Worm (Caenorhabditis elegans) whole organism, L2 larva: ENCODE data around the gene C35B1.5.

Experiments used
- F13H6.1 ChIP-seq: sonication (generic microtip); optimal IDR thresholded peaks from 2 replicates; lab custom pipeline; 2016; ENCODE audit warnings: missing genetic modification characterization, missing compliant biosample characterization
- R02D3.7 ChIP-seq: fragments of 150-350 bp; optimal IDR thresholded peaks from 2 replicates; lab custom pipeline; 2014; ENCODE audit warnings: missing biosample characterization, missing genetic modification characterization
- Y55F3AM.14 ChIP-seq: fragments of 200-800 bp; sonication (Bioruptor generic); optimal IDR thresholded peaks from 2 replicates; lab custom pipeline; 2018; ENCODE audit warnings: mild to moderate bottlenecking, missing genetic modification characterization, missing compliant biosample characterization
- aly-2 ChIP-seq: fragments of 150-350 bp; optimal IDR thresholded peaks from 2 replicates; lab custom pipeline; 2014; ENCODE audit warnings: missing biosample characterization, missing genetic modification characterization
- ama-1 ChIP-seq: fragments of 150-350 bp; optimal IDR thresholded peaks from 2 replicates; lab custom pipeline; 2018; ENCODE audit warnings: inconsistent platforms
- blmp-1 ChIP-seq: sonication (generic microtip); optimal IDR thresholded peaks from 2 replicates; lab custom pipeline; 2017; ENCODE audit warnings: missing genetic modification characterization, mild to moderate bottlenecking, missing compliant biosample characterization, antibody characterized with exemption, moderate library complexity; ENCODE audit not compliant: insufficient read depth
- ceh-16 ChIP-seq: fragments of 150-350 bp; optimal IDR thresholded peaks from 2 replicates; lab custom pipeline; 2014; ENCODE audit warnings: missing biosample characterization, missing genetic modification characterization
- ceh-82 ChIP-seq: fragments of 150-350 bp; optimal IDR thresholded peaks from 2 replicates; lab custom pipeline; 2014; ENCODE audit warnings: missing biosample characterization, missing genetic modification characterization
- dmd-4 ChIP-seq: sonication (generic microtip); optimal IDR thresholded peaks from 2 replicates; lab custom pipeline; 2017; ENCODE audit warnings: missing biosample characterization, missing genetic modification characterization
- egl-27 ChIP-seq: sonication (generic microtip); optimal IDR thresholded peaks from 3 replicates; lab custom pipeline; 2017; ENCODE audit warnings: missing biosample characterization, missing genetic modification reagents, missing genetic modification characterization
- elt-1 ChIP-seq: fragments of 150-350 bp; optimal IDR thresholded peaks from 2 replicates; lab custom pipeline; 2014; ENCODE audit warnings: missing biosample characterization, missing genetic modification characterization
- fos-1 ChIP-seq: fragments of 150-350 bp; optimal IDR thresholded peaks from 2 replicates; lab custom pipeline; 2014; ENCODE audit warnings: missing biosample characterization, missing genetic modification characterization
- gmeb-1 ChIP-seq: fragments of 150-350 bp; optimal IDR thresholded peaks from 2 replicates; lab custom pipeline; 2014; ENCODE audit warnings: missing biosample characterization, missing genetic modification characterization
- lin-13 ChIP-seq: fragments of 150-350 bp; optimal IDR thresholded peaks from 2 replicates; lab custom pipeline; 2014; ENCODE audit warnings: missing biosample characterization, missing genetic modification reagents, missing genetic modification characterization
- mab-5 ChIP-seq: fragments of 150-350 bp; optimal IDR thresholded peaks from 2 replicates; lab custom pipeline; 2014; ENCODE audit warnings: missing biosample characterization, missing genetic modification characterization
- mdl-1 ChIP-seq, 2 experiments: fragments of 150-350 bp in 1 of 2; sonication (generic microtip) in 1 of 2; optimal IDR thresholded peaks; 2 replicates each; lab custom pipeline; 2017; ENCODE audit warnings: missing biosample characterization in 2 of 2, missing genetic modification characterization in 2 of 2
- nhr-10 ChIP-seq: sonication (generic microtip); optimal IDR thresholded peaks from 2 replicates; lab custom pipeline; 2017; ENCODE audit warnings: missing biosample characterization, missing genetic modification characterization
- nhr-11 ChIP-seq: fragments of 150-350 bp; optimal IDR thresholded peaks from 2 replicates; lab custom pipeline; 2014; ENCODE audit warnings: missing biosample characterization, missing genetic modification characterization
- nhr-12 ChIP-seq: fragments of 150-350 bp; optimal IDR thresholded peaks from 2 replicates; lab custom pipeline; 2014; ENCODE audit warnings: missing biosample characterization, missing genetic modification characterization
- nhr-129 ChIP-seq: fragments of 150-350 bp; optimal IDR thresholded peaks from 2 replicates; lab custom pipeline; 2014; ENCODE audit warnings: missing biosample characterization, missing genetic modification characterization
- nhr-21 ChIP-seq: fragments of 150-350 bp; optimal IDR thresholded peaks from 2 replicates; lab custom pipeline; 2014; ENCODE audit warnings: missing biosample characterization, missing genetic modification characterization
- nhr-23 ChIP-seq: fragments of 150-350 bp; optimal IDR thresholded peaks from 2 replicates; lab custom pipeline; 2014; ENCODE audit warnings: missing biosample characterization, missing genetic modification reagents, missing genetic modification characterization
- nhr-237 ChIP-seq: fragments of 150-350 bp; optimal IDR thresholded peaks from 2 replicates; lab custom pipeline; 2014; ENCODE audit warnings: missing biosample characterization, missing genetic modification characterization
- nhr-25 ChIP-seq: fragments of 150-350 bp; sonication (generic microtip); optimal IDR thresholded peaks from 3 replicates; lab custom pipeline; 2014; ENCODE audit warnings: missing biosample characterization, missing genetic modification characterization
- nhr-77 ChIP-seq: fragments of 150-350 bp; optimal IDR thresholded peaks from 2 replicates; lab custom pipeline; 2014; ENCODE audit warnings: missing biosample characterization, missing genetic modification characterization
- peb-1 ChIP-seq: fragments of 150-350 bp; optimal IDR thresholded peaks from 2 replicates; lab custom pipeline; 2014; ENCODE audit warnings: missing biosample characterization, missing genetic modification characterization
- sem-4 ChIP-seq: fragments of 150-350 bp; optimal IDR thresholded peaks from 2 replicates; lab custom pipeline; 2014; ENCODE audit warnings: missing biosample characterization, missing genetic modification reagents, missing genetic modification characterization
- skn-1 ChIP-seq: sonication (generic microtip); optimal IDR thresholded peaks from 2 replicates; lab custom pipeline; 2017; ENCODE audit warnings: missing biosample characterization, missing genetic modification characterization
- sma-3 ChIP-seq: sonication (generic microtip); optimal IDR thresholded peaks from 2 replicates; lab custom pipeline; 2016; ENCODE audit warnings: missing genetic modification reagents, missing genetic modification characterization, missing compliant biosample characterization
- sma-9 ChIP-seq, 2 experiments: fragments of 150-350 bp in 1 of 2; sonication (generic microtip) in 1 of 2; optimal IDR thresholded peaks; 2 replicates each; lab custom pipeline; 2014 to 2016; ENCODE audit warnings: missing genetic modification characterization in 2 of 2, mild to moderate bottlenecking in 1 of 2, missing biosample characterization in 1 of 2, missing compliant biosample characterization in 1 of 2, missing genetic modification reagents in 1 of 2, moderate library complexity in 1 of 2
- snpc-4 ChIP-seq: fragments of 150-350 bp; optimal IDR thresholded peaks from 2 replicates; lab custom pipeline; 2014; ENCODE audit warnings: missing biosample characterization, missing genetic modification characterization
- unc-39 ChIP-seq: fragments of 150-350 bp; optimal IDR thresholded peaks from 2 replicates; lab custom pipeline; 2014; ENCODE audit warnings: missing biosample characterization, missing genetic modification characterization
- unc-55 ChIP-seq: fragments of 150-350 bp; sonication (generic microtip); optimal IDR thresholded peaks from 3 replicates; lab custom pipeline; 2014; ENCODE audit warnings: missing biosample characterization, missing genetic modification reagents, missing genetic modification characterization
- unc-62 ChIP-seq: fragments of 150-350 bp; optimal IDR thresholded peaks from 2 replicates; lab custom pipeline; 2014; ENCODE audit warnings: missing biosample characterization, missing genetic modification reagents, missing genetic modification characterization
- ztf-1 ChIP-seq: fragments of 200-800 bp; sonication (Bioruptor generic); conservative IDR thresholded peaks from 2 replicates; pipeline ENCODE4 v1.3.6; 2022; ENCODE audit warnings: missing genetic modification characterization, missing compliant biosample characterization
- ztf-11 ChIP-seq: sonication (generic microtip); optimal IDR thresholded peaks from 2 replicates; lab custom pipeline; 2017; ENCODE audit warnings: missing biosample characterization, missing genetic modification characterization
- ztf-4 ChIP-seq: fragments of 150-350 bp; optimal IDR thresholded peaks from 2 replicates; lab custom pipeline; 2014; ENCODE audit warnings: missing biosample characterization, missing genetic modification characterization

C35B1.5 gene

ce11 chrIV:4063573-4063972, 20.4 kb downstream of the C35B1.5 start, which contains the start of gene ilys-6:
ilys-6 (minus strand) TSS chrIV:4063673.
- TF ChIP-seq lin-13 (GFP tag; lab: Kevin White, UChicago) (no peak), nhr-21 (tag; lab: Kevin White, UChicago) (no peak), nhr-129 (tag; lab: Kevin White, UChicago) (no peak), egl-27 (no peak), mab-5 (tag; lab: Kevin White, UChicago) (no peak)
- TF ChIP-seq, all 48 proteins: peak for 0

ce11 chrIV:4055297-4055696, 28.7 kb downstream of the C35B1.5 start:
- TF ChIP-seq peb-1 (tag; lab: Kevin White, UChicago), result no peak
- no peak for TF ChIP-seq nhr-10 (tag; lab: Kevin White, UChicago)
- no peak for TF ChIP-seq blmp-1 (tag; lab: Kevin White, UChicago)
- no peak for TF ChIP-seq lin-13 (GFP tag; lab: Kevin White, UChicago)
- TF ChIP-seq ceh-82 (tag; lab: Kevin White, UChicago), result no peak
- TF ChIP-seq unc-39 (tag; lab: Kevin White, UChicago), result no peak
- no peak for TF ChIP-seq fos-1 (tag; lab: Kevin White, UChicago)
- no peak for TF ChIP-seq ztf-4 (tag; lab: Kevin White, UChicago)
- no peak for TF ChIP-seq egl-27
- TF ChIP-seq nhr-12 (tag; lab: Kevin White, UChicago), result no peak
- no peak for TF ChIP-seq nhr-21 (tag; lab: Kevin White, UChicago)
- no peak for TF ChIP-seq ztf-11 (tag; lab: Kevin White, UChicago)
- no peak for TF ChIP-seq nhr-129 (tag; lab: Kevin White, UChicago)
- no peak for TF ChIP-seq nhr-11 (tag; lab: Kevin White, UChicago)
- TF ChIP-seq, all 48 proteins: peak for 0

ce11 chrIV:4053405-4053804, 30.6 kb downstream of the C35B1.5 start:
- peak; percentile 15 for TF ChIP-seq fos-1 (tag; lab: Kevin White, UChicago)
- no peak for TF ChIP-seq Y55F3AM.14 (GFP tag; lab: Kevin White, UChicago)

ce11 chrIV:4052274-4052673, 31.7 kb downstream of the C35B1.5 start:
- TF ChIP-seq snpc-4 (no peak), sem-4 (tag; lab: Kevin White, UChicago) (no peak), mab-5 (tag; lab: Kevin White, UChicago) (no peak), unc-62 (GFP tag; lab: Kevin White, UChicago) (no peak), dmd-4 (tag; lab: Kevin White, UChicago) (no peak), nhr-10 (tag; lab: Kevin White, UChicago) (no peak), nhr-12 (tag; lab: Kevin White, UChicago) (no peak), gmeb-1 (tag; lab: Kevin White, UChicago) (no peak), F13H6.1 (tag; lab: Kevin White, UChicago) (no peak), aly-2 (no peak), nhr-77 (no peak)

- TF ChIP-seq ztf-1 (GFP tag; lab: Robert Waterston, UW) (no peak), sma-9 (GFP tag; optimal IDR thresholded peaks at IDR 0.05; lab: Kevin White, UChicago) (no peak), sma-9 (tag; optimal IDR thresholded peaks at IDR 0.05; lab: Kevin White, UChicago) (no peak), aly-2 (no peak), elt-1 (tag; lab: Kevin White, UChicago) (no peak), ceh-82 (tag; lab: Kevin White, UChicago) (no peak), skn-1 (no peak), sma-3 (no peak), mab-5 (tag; lab: Kevin White, UChicago) (no peak), nhr-10 (tag; lab: Kevin White, UChicago) (no peak), R02D3.7 (no peak), lin-13 (GFP tag; lab: Kevin White, UChicago) (no peak), egl-27 (no peak), ztf-11 (tag; lab: Kevin White, UChicago) (no peak), sem-4 (tag; lab: Kevin White, UChicago) (no peak)
Measured at ce11 chrIV:4051539-4051938, 32.5 kb downstream of the C35B1.5 start, which contains the start of gene wrt-5. wrt-5 (minus strand) TSS chrIV:4051639.

ce11 chrIV:4049398-4049998, 34.5 kb downstream of the C35B1.5 start, which contains the start of gene pcn-1:
pcn-1 (minus strand) TSS chrIV:4049448.
- TF ChIP-seq nhr-237 (tag; lab: Kevin White, UChicago), result peak; percentile 29
- TF ChIP-seq unc-39 (tag; lab: Kevin White, UChicago), result no peak
- peak; percentile 43 for TF ChIP-seq ama-1 (lab: Kevin White, UChicago)
- no peak for TF ChIP-seq skn-1
- no peak for TF ChIP-seq nhr-23
- peak; percentile 95 for TF ChIP-seq nhr-21 (tag; lab: Kevin White, UChicago)
- peak; percentile 33 for TF ChIP-seq ceh-82 (tag; lab: Kevin White, UChicago)
- TF ChIP-seq egl-27, result peak; percentile 90
- TF ChIP-seq snpc-4, result peak; percentile 70
- peak; percentile 94 for TF ChIP-seq unc-55 (GFP tag; lab: Kevin White, UChicago)
- TF ChIP-seq mdl-1 (tag; optimal IDR thresholded peaks at IDR 0.05; lab: Kevin White, UChicago), result peak in 1 of 2 experiments; percentile 14
- peak; percentile 71 for TF ChIP-seq ceh-16 (tag; lab: Kevin White, UChicago)
- TF ChIP-seq nhr-25 (tag; lab: Kevin White, UChicago), result peak; percentile 97
- no peak for TF ChIP-seq nhr-11 (tag; lab: Kevin White, UChicago)
- no peak for TF ChIP-seq peb-1 (tag; lab: Kevin White, UChicago)
- peak; percentile 96 for TF ChIP-seq sma-3
- TF ChIP-seq nhr-12 (tag; lab: Kevin White, UChicago), result peak; percentile 34
- 0 out of 2 replicates have a peak, but pooled peaks have one; percentile 43 for TF ChIP-seq ztf-1 (GFP tag; lab: Robert Waterston, UW)
- no peak for TF ChIP-seq aly-2
- TF ChIP-seq gmeb-1 (tag; lab: Kevin White, UChicago), result peak; percentile 99
- peak; percentile 73 for TF ChIP-seq nhr-77
- TF ChIP-seq ztf-11 (tag; lab: Kevin White, UChicago), result no peak
- TF ChIP-seq F13H6.1 (tag; lab: Kevin White, UChicago), result peak; percentile 93
- TF ChIP-seq lin-13 (GFP tag; lab: Kevin White, UChicago), result peak; percentile 89
- peak; percentile 61 for TF ChIP-seq nhr-10 (tag; lab: Kevin White, UChicago)
